Fruit fly (Drosophila melanogaster) whole organism, prepupa: ENCODE data around the gene CSN1b.
A peak's percentile ranks its signal among the peaks of the same experiment; 100 is the strongest.

Experiments
- Blimp-1 ChIP-seq: fragments of 200-800 bp; sonication (Bioruptor generic); optimal IDR thresholded peaks from 3 replicates; lab custom pipeline; 2017; ENCODE audit warnings: missing biosample characterization, missing genetic modification characterization, mild to moderate bottlenecking, moderate library complexity, missing genetic modification reagents
- CG10631 ChIP-seq: fragments of 200-800 bp; sonication (Bioruptor generic); optimal IDR thresholded peaks from 2 replicates; lab custom pipeline; 2016; ENCODE audit warnings: missing biosample characterization, missing genetic modification characterization
- CG11762 ChIP-seq: fragments of 200-800 bp; sonication (Bioruptor generic); optimal IDR thresholded peaks from 3 replicates; lab custom pipeline; 2016; ENCODE audit warnings: missing biosample characterization, missing genetic modification characterization; ENCODE audit not compliant: insufficient read depth
- CG15336 ChIP-seq: fragments of 200-800 bp; sonication (Bioruptor generic); IDR thresholded peaks from 2 replicates; pipeline ENCODE4 v1.3.6; 2022; ENCODE audit warnings: missing biosample characterization, missing genetic modification characterization
- CG1621 ChIP-seq: fragments of 200-800 bp; sonication (Bioruptor generic); optimal IDR thresholded peaks from 3 replicates; lab custom pipeline; 2018; ENCODE audit warnings: missing biosample characterization, mild to moderate bottlenecking, missing genetic modification characterization
- CG31627 ChIP-seq: fragments of 200-800 bp; sonication (Bioruptor generic); optimal IDR thresholded peaks from 3 replicates; lab custom pipeline; 2016; ENCODE audit warnings: missing biosample characterization, missing genetic modification characterization
- CG32006 ChIP-seq: fragments of 200-800 bp; sonication (Bioruptor generic); optimal IDR thresholded peaks from 3 replicates; lab custom pipeline; 2017; ENCODE audit warnings: missing biosample characterization, mild to moderate bottlenecking, missing genetic modification characterization
- CG34406 ChIP-seq: fragments of 200-800 bp; sonication (Bioruptor generic); optimal IDR thresholded peaks from 3 replicates; lab custom pipeline; 2016; ENCODE audit warnings: missing biosample characterization, missing genetic modification characterization
- CG3919 ChIP-seq: fragments of 200-800 bp; sonication (Bioruptor generic); optimal IDR thresholded peaks from 3 replicates; lab custom pipeline; 2016; ENCODE audit warnings: missing biosample characterization, missing genetic modification characterization
- CG4318 ChIP-seq: fragments of 200-800 bp; sonication (Bioruptor generic); optimal IDR thresholded peaks from 3 replicates; lab custom pipeline; 2017; ENCODE audit warnings: missing biosample characterization, mild to moderate bottlenecking, missing genetic modification characterization
- CG6163 ChIP-seq: fragments of 200-800 bp; sonication (Bioruptor generic); IDR thresholded peaks from 3 replicates; pipeline ENCODE4 v1.3.6; 2022; ENCODE audit warnings: missing biosample characterization, missing genetic modification characterization
- CG6276 ChIP-seq: fragments of 200-800 bp; sonication (Bioruptor generic); optimal IDR thresholded peaks from 2 replicates; lab custom pipeline; 2017; ENCODE audit warnings: missing biosample characterization, mild to moderate bottlenecking, missing genetic modification characterization
- CG6792 ChIP-seq: fragments of 200-800 bp; sonication (Bioruptor generic); optimal IDR thresholded peaks from 3 replicates; lab custom pipeline; 2016; ENCODE audit warnings: missing biosample characterization, missing genetic modification characterization
- CG6808 ChIP-seq: fragments of 200-800 bp; sonication (Bioruptor generic); optimal IDR thresholded peaks from 3 replicates; lab custom pipeline; 2017; ENCODE audit warnings: missing biosample characterization, missing genetic modification characterization, mild to moderate bottlenecking, moderate library complexity, missing genetic modification reagents
- CG6854 ChIP-seq: fragments of 200-800 bp; sonication (Bioruptor generic); optimal IDR thresholded peaks from 2 replicates; lab custom pipeline; 2017; ENCODE audit warnings: missing biosample characterization, mild to moderate bottlenecking, missing genetic modification characterization
- CG8119 ChIP-seq: fragments of 200-800 bp; sonication (Bioruptor generic); IDR thresholded peaks from 3 replicates; pipeline ENCODE4 v1.3.6; 2022; ENCODE audit warnings: missing biosample characterization, missing genetic modification characterization
- CG8319 ChIP-seq: fragments of 200-800 bp; sonication (Bioruptor generic); optimal IDR thresholded peaks from 3 replicates; lab custom pipeline; 2016; ENCODE audit warnings: missing biosample characterization, missing genetic modification characterization
- CG8632 ChIP-seq: fragments of 200-800 bp; sonication (Bioruptor generic); optimal IDR thresholded peaks from 3 replicates; lab custom pipeline; 2016; ENCODE audit warnings: missing biosample characterization, missing genetic modification characterization
- CG9139 ChIP-seq: fragments of 200-800 bp; sonication (Bioruptor generic); optimal IDR thresholded peaks from 3 replicates; lab custom pipeline; 2017; ENCODE audit warnings: missing biosample characterization, mild to moderate bottlenecking, missing genetic modification characterization
- Eip75B ChIP-seq: fragments of 200-800 bp; sonication (Bioruptor generic); optimal IDR thresholded peaks from 3 replicates; lab custom pipeline; 2016; ENCODE audit warnings: missing biosample characterization, missing genetic modification characterization
- Eip78C ChIP-seq: fragments of 200-800 bp; sonication (Bioruptor generic); peaks from one replicate; lab custom pipeline; 2016; ENCODE audit warnings: missing biosample characterization, missing genetic modification characterization
- Eip93F ChIP-seq: fragments of 200-800 bp; sonication (Bioruptor generic); optimal IDR thresholded peaks from 2 replicates; lab custom pipeline; 2016; ENCODE audit warnings: missing biosample characterization, mild to moderate bottlenecking, missing genetic modification characterization
- Ets96B ChIP-seq: fragments of 200-800 bp; optimal IDR thresholded peaks from 2 replicates; lab custom pipeline; 2019; ENCODE audit warnings: missing biosample characterization, mild to moderate bottlenecking, missing genetic modification characterization, moderate library complexity
- Gug ChIP-seq: fragments of 200-800 bp; sonication (Bioruptor generic); IDR thresholded peaks from 2 replicates; pipeline ENCODE4 v1.3.6; 2022; ENCODE audit warnings: missing biosample characterization, missing genetic modification characterization
- Hr38 ChIP-seq: sonication (Bioruptor generic); optimal IDR thresholded peaks from 2 replicates; lab custom pipeline; 2016; ENCODE audit warnings: missing biosample characterization, missing genetic modification characterization
- Hr39 ChIP-seq: fragments of 200-800 bp; sonication (Bioruptor generic); optimal IDR thresholded peaks from 2 replicates; lab custom pipeline; 2016; ENCODE audit warnings: missing biosample characterization, missing genetic modification characterization
- Hr4 ChIP-seq: fragments of 200-800 bp; sonication (Bioruptor generic); optimal IDR thresholded peaks from 3 replicates; lab custom pipeline; 2016; ENCODE audit warnings: missing biosample characterization, missing genetic modification characterization
- Met ChIP-seq: fragments of 200-800 bp; sonication (Bioruptor generic); optimal IDR thresholded peaks from 3 replicates; lab custom pipeline; 2016; ENCODE audit warnings: missing biosample characterization, missing genetic modification characterization
- OdsH ChIP-seq: fragments of 200-800 bp; sonication (Bioruptor generic); optimal IDR thresholded peaks from 3 replicates; lab custom pipeline; 2016; ENCODE audit warnings: missing biosample characterization, missing genetic modification characterization
- Sox102F ChIP-seq: fragments of 200-800 bp; sonication (Bioruptor generic); optimal IDR thresholded peaks from 2 replicates; lab custom pipeline; 2016; ENCODE audit warnings: missing biosample characterization, mild to moderate bottlenecking, missing genetic modification characterization
- Sox14 ChIP-seq: fragments of 200-800 bp; sonication (Bioruptor generic); optimal IDR thresholded peaks from 3 replicates; lab custom pipeline; 2016; ENCODE audit warnings: missing biosample characterization, missing genetic modification characterization
- Sox15 ChIP-seq: fragments of 200-800 bp; sonication (Bioruptor generic); optimal IDR thresholded peaks from 3 replicates; lab custom pipeline; 2016; ENCODE audit warnings: missing biosample characterization, missing genetic modification characterization
- achi ChIP-seq: fragments of 200-800 bp; sonication (Bioruptor generic); optimal IDR thresholded peaks from 3 replicates; lab custom pipeline; 2016; ENCODE audit warnings: missing biosample characterization, missing genetic modification characterization
- acj6 ChIP-seq: fragments of 200-800 bp; sonication (Bioruptor generic); optimal IDR thresholded peaks from 3 replicates; lab custom pipeline; 2016; ENCODE audit warnings: missing biosample characterization, missing genetic modification characterization
- cyc ChIP-seq: fragments of 200-800 bp; sonication (Bioruptor generic); optimal IDR thresholded peaks from 3 replicates; lab custom pipeline; 2016; ENCODE audit warnings: missing biosample characterization, missing genetic modification characterization
- dac ChIP-seq: fragments of 200-800 bp; sonication (Bioruptor generic); optimal IDR thresholded peaks from 2 replicates; lab custom pipeline; 2017; ENCODE audit warnings: missing biosample characterization, mild to moderate bottlenecking, missing genetic modification characterization
- dsx ChIP-seq: fragments of 200-800 bp; optimal IDR thresholded peaks from 3 replicates; lab custom pipeline; 2019; ENCODE audit warnings: missing biosample characterization, mild to moderate bottlenecking, missing genetic modification characterization, moderate library complexity; ENCODE audit not compliant: poor library complexity, severe bottlenecking
- eg ChIP-seq: fragments of 200-800 bp; sonication (Bioruptor generic); IDR thresholded peaks from 3 replicates; pipeline ENCODE4 v1.3.6; 2022; ENCODE audit warnings: missing biosample characterization, missing genetic modification characterization
- esn ChIP-seq: fragments of 200-800 bp; sonication (Bioruptor generic); optimal IDR thresholded peaks from 2 replicates; lab custom pipeline; 2016; ENCODE audit warnings: missing biosample characterization, mild to moderate bottlenecking, missing genetic modification characterization, moderate library complexity
- fd59A ChIP-seq: fragments of 200-800 bp; sonication (Bioruptor generic); optimal IDR thresholded peaks from 2 replicates; lab custom pipeline; 2017; ENCODE audit warnings: missing biosample characterization, mild to moderate bottlenecking, missing genetic modification characterization, missing genetic modification reagents
- lz ChIP-seq: fragments of 200-800 bp; sonication (Bioruptor generic); optimal IDR thresholded peaks from 3 replicates; lab custom pipeline; 2016; ENCODE audit warnings: missing biosample characterization, missing genetic modification characterization
- net ChIP-seq: fragments of 200-800 bp; sonication (Bioruptor generic); optimal IDR thresholded peaks from 3 replicates; lab custom pipeline; 2016; ENCODE audit warnings: missing biosample characterization, missing genetic modification characterization
- pdm3 ChIP-seq: fragments of 200-800 bp; sonication (Bioruptor generic); optimal IDR thresholded peaks from 3 replicates; lab custom pipeline; 2016; ENCODE audit warnings: missing biosample characterization, missing genetic modification characterization
- spab ChIP-seq: fragments of 200-800 bp; sonication (Bioruptor generic); optimal IDR thresholded peaks from 2 replicates; lab custom pipeline; 2017; ENCODE audit warnings: missing biosample characterization, mild to moderate bottlenecking, missing genetic modification characterization, missing genetic modification reagents
- ss ChIP-seq, 2 experiments: fragments of 200-800 bp; sonication (Bioruptor generic); optimal IDR thresholded peaks; 2 replicates in 1 of 2; 3 replicates in 1 of 2; lab custom pipeline; 2017 to 2018; ENCODE audit warnings: mild to moderate bottlenecking in 2 of 2, missing biosample characterization in 2 of 2, missing genetic modification characterization in 2 of 2, moderate library complexity in 1 of 2
- topi ChIP-seq: fragments of 200-800 bp; sonication (Bioruptor generic); optimal IDR thresholded peaks from 3 replicates; lab custom pipeline; 2016; ENCODE audit warnings: missing biosample characterization, missing genetic modification characterization

The CSN1b gene

dm6 chr3L:18870027-18870426, 34.7 kb downstream of the CSN1b start, which contains the start of gene Blos3 (continued):
- TF ChIP-seq OdsH: no peak
- TF ChIP-seq CG8632 (GFP tag; lab: Kevin White, UChicago): no peak
- no peak for TF ChIP-seq CG6808 (GFP tag; lab: Kevin White, UChicago)
- no peak for TF ChIP-seq CG3919
- TF ChIP-seq acj6 (GFP tag; lab: Kevin White, UChicago): peak; percentile 52
- peak; percentile 11 for TF ChIP-seq CG8319 (GFP tag; lab: Kevin White, UChicago)
- TF ChIP-seq CG31627 (GFP tag; lab: Kevin White, UChicago): peak; percentile 77
- TF ChIP-seq CG6854 (GFP tag; lab: Kevin White, UChicago): no peak
- TF ChIP-seq Eip78C (GFP tag; lab: Kevin White, UChicago): peak; percentile 91
- peak; percentile 50 for TF ChIP-seq CG6792 (GFP tag; lab: Kevin White, UChicago)
- no peak for TF ChIP-seq CG34406 (GFP tag; lab: Kevin White, UChicago)
- peak; percentile 78 for TF ChIP-seq CG10631 (GFP tag; lab: Kevin White, UChicago)
- peak; percentile 47; the same call in 1 of the 3 replicates for TF ChIP-seq CG8119 (GFP tag; lab: Robert Waterston, UW)
- peak; percentile 20 for TF ChIP-seq Ets96B (tag; lab: Kevin White, UChicago)
- peak; percentile 69 for TF ChIP-seq lz (GFP tag; lab: Kevin White, UChicago)
- no peak for TF ChIP-seq Hr4 (GFP tag; lab: Kevin White, UChicago)
- TF ChIP-seq Hr38 (GFP tag; lab: Kevin White, UChicago): no peak
- TF ChIP-seq Eip93F: peak; percentile 16
- TF ChIP-seq Sox14 (GFP tag; lab: Kevin White, UChicago): peak; percentile 58
- TF ChIP-seq ss (GFP tag; optimal IDR thresholded peaks at IDR 0.05; lab: Kevin White, UChicago): no peak

dm6 chr3L:18869035-18869826, 35.5 kb downstream of the CSN1b start, which contains the start of gene Grx1:
Grx1 (plus strand) TSS chr3L:18869230.
- TF ChIP-seq CG6792 (GFP tag; lab: Kevin White, UChicago): peak; percentile 53
- TF ChIP-seq dac (GFP tag; lab: Kevin White, UChicago): no peak
- TF ChIP-seq CG11762: no peak
- peak; percentile 76 for TF ChIP-seq pdm3 (GFP tag; lab: Kevin White, UChicago)
- TF ChIP-seq eg (GFP tag; lab: Robert Waterston, UW): peak; percentile 49; the same call in 2 of the 3 replicates
- TF ChIP-seq Hr39 (GFP tag; lab: Kevin White, UChicago): peak; percentile 56
- TF ChIP-seq acj6 (GFP tag; lab: Kevin White, UChicago): peak; percentile 58
- peak; percentile 58 for TF ChIP-seq net
- 0 out of 2 replicates have a peak, but pooled peaks have one; percentile 17 for TF ChIP-seq Gug (GFP tag; lab: Robert Waterston, UW)
- peak; percentile 87 for TF ChIP-seq achi (GFP tag; lab: Kevin White, UChicago)
- TF ChIP-seq Eip75B: peak; percentile 64
- peak; percentile 66 for TF ChIP-seq CG6163
- TF ChIP-seq CG8632 (GFP tag; lab: Kevin White, UChicago): peak; percentile 47
- no peak for TF ChIP-seq CG8119 (GFP tag; lab: Robert Waterston, UW)
- TF ChIP-seq CG15336 (GFP tag; lab: Robert Waterston, UW): peak; percentile 26; the same call in 1 of the 2 replicates
- no peak for TF ChIP-seq ss (GFP tag; optimal IDR thresholded peaks at IDR 0.05; lab: Kevin White, UChicago)
- TF ChIP-seq CG6854 (GFP tag; lab: Kevin White, UChicago): no peak
- TF ChIP-seq fd59A (GFP tag; lab: Kevin White, UChicago): no peak
- TF ChIP-seq topi (GFP tag; lab: Kevin White, UChicago): peak; percentile 40
- no peak for TF ChIP-seq CG6276 (GFP tag; lab: Kevin White, UChicago)
- no peak for TF ChIP-seq CG4318 (GFP tag; lab: Kevin White, UChicago)
- TF ChIP-seq cyc (GFP tag; lab: Kevin White, UChicago): peak; percentile 48
- peak; percentile 64 for TF ChIP-seq OdsH
- no peak for TF ChIP-seq Sox15 (GFP tag; lab: Kevin White, UChicago)
- no peak for TF ChIP-seq Hr38 (GFP tag; lab: Kevin White, UChicago)
- TF ChIP-seq CG32006: peak; percentile 46
- TF ChIP-seq Sox102F (GFP tag; lab: Kevin White, UChicago): peak; percentile 61
- TF ChIP-seq Blimp-1: peak; percentile 68
- peak; percentile 60 for TF ChIP-seq Met (GFP tag; lab: Kevin White, UChicago)
- TF ChIP-seq CG6808 (GFP tag; lab: Kevin White, UChicago): no peak
- TF ChIP-seq CG9139 (GFP tag; lab: Kevin White, UChicago): no peak
- peak; percentile 64 for TF ChIP-seq dsx (GFP tag; lab: Kevin White, UChicago)
- peak; percentile 69 for TF ChIP-seq CG3919
- no peak for TF ChIP-seq CG1621
- TF ChIP-seq spab: no peak
- TF ChIP-seq esn (GFP tag; lab: Kevin White, UChicago): peak; percentile 62
- peak; percentile 63 for TF ChIP-seq Hr4 (GFP tag; lab: Kevin White, UChicago)
- TF ChIP-seq lz (GFP tag; lab: Kevin White, UChicago): peak; percentile 70
